ENCODE assay signal across 5 fruit fly cellular contexts in the genomic region with DNA sequence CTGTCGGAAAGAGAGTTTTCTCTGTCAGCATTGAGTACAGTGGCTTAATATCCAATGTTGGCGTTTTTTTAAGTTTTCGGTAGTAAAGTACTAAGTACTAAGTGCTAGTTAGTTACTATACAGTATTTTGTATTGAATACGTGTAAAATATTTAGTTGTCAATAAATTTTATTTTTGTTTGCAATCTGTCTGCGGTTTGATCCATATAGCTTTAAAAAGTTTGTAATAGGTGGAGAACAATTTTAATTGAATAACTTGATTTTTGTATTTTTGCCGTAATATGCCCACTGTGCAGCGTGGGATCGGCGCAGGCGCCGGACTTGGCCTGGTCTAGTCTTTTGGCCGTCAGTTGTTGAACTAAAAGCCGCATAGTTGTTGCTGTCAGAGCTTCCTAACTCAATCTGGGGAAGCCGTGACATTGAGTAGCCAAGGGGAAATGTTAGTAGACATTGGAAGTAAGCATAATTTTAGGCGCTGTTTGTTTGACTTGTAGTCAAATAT.
TF ChIP-seq lines count a peak whose summit lies in the region.

No protein-coding gene starts in this region.

- TF ChIP-seq CTCF in whole organism, embryonic (GFP tag; optimal IDR thresholded peaks at IDR 0.05; lab: Kevin White, UChicago) = peak; percentile 42

TF ChIP-seq in whole organism, adult, 20 proteins besides CTCF, POLR2A, EP300 and RAD21 (continues in another document):
- TF ChIP-seq CG7045 (GFP tag; optimal IDR thresholded peaks at IDR 0.05; lab: Kevin White, UChicago) = peak; percentile 89
- no peak for TF ChIP-seq ovo (GFP tag; optimal IDR thresholded peaks at IDR 0.05; lab: Kevin White, UChicago)
- TF ChIP-seq CG12768 (GFP tag; optimal IDR thresholded peaks at IDR 0.05; lab: Kevin White, UChicago) = peak; percentile 87
- TF ChIP-seq cnc (optimal IDR thresholded peaks at IDR 0.05; lab: Kevin White, UChicago) = no peak
- TF ChIP-seq bab1 (GFP tag; optimal IDR thresholded peaks at IDR 0.05; lab: Kevin White, UChicago) = no peak
- no peak for TF ChIP-seq CG1620 (GFP tag; optimal IDR thresholded peaks at IDR 0.05; lab: Kevin White, UChicago)
- peak; percentile 11 for TF ChIP-seq Mnt (GFP tag; optimal IDR thresholded peaks at IDR 0.05; lab: Kevin White, UChicago)
- peak; percentile 69 for TF ChIP-seq CG11617 (GFP tag; optimal IDR thresholded peaks at IDR 0.05; lab: Kevin White, UChicago)
- peak; percentile 70 for TF ChIP-seq Clk (GFP tag; optimal IDR thresholded peaks at IDR 0.05; lab: Kevin White, UChicago)
- peak; percentile 73 for TF ChIP-seq toe (GFP tag; optimal IDR thresholded peaks at IDR 0.05; lab: Kevin White, UChicago)
- peak; percentile 79 for TF ChIP-seq CG7101 (tag; optimal IDR thresholded peaks at IDR 0.05; lab: Kevin White, UChicago)
- TF ChIP-seq tj (GFP tag; optimal IDR thresholded peaks at IDR 0.05; lab: Kevin White, UChicago) = peak; percentile 30
- TF ChIP-seq cic (GFP tag; optimal IDR thresholded peaks at IDR 0.05; lab: Kevin White, UChicago) = peak; percentile 53
- TF ChIP-seq Crg-1 (GFP tag; optimal IDR thresholded peaks at IDR 0.05; lab: Kevin White, UChicago) = peak; percentile 44
- peak; percentile 74 for TF ChIP-seq Hr96 (GFP tag; optimal IDR thresholded peaks at IDR 0.05; lab: Kevin White, UChicago)
- peak; percentile 87 for TF ChIP-seq CG5204 (GFP tag; optimal IDR thresholded peaks at IDR 0.05; lab: Kevin White, UChicago)
- TF ChIP-seq pad (GFP tag; optimal IDR thresholded peaks at IDR 0.05; lab: Kevin White, UChicago) = peak; percentile 57

TF ChIP-seq in whole organism, embryonic, 481 proteins besides CTCF, POLR2A, EP300 and RAD21 (continues in another document):
- TF ChIP-seq Atf6 (GFP tag; IDR thresholded peaks at IDR 0.05; lab: Robert Waterston, UW) = peak; percentile 92
- peak; percentile 56; the same call in 1 of the 2 replicates for TF ChIP-seq gt (GFP tag; IDR thresholded peaks at IDR 0.05; lab: Robert Waterston, UW)
- TF ChIP-seq jumu (GFP tag; optimal IDR thresholded peaks at IDR 0.05; lab: Kevin White, UChicago) = peak; percentile 88
- peak; percentile 73 for TF ChIP-seq CG7928 (GFP tag; optimal IDR thresholded peaks at IDR 0.05; lab: Kevin White, UChicago)
- TF ChIP-seq CG1233 (GFP tag; optimal IDR thresholded peaks at IDR 0.05; lab: Kevin White, UChicago) = peak; percentile 89
- peak; percentile 81 for TF ChIP-seq CG3847 (GFP tag; IDR thresholded peaks at IDR 0.05; lab: Robert Waterston, UW)
- no peak for TF ChIP-seq zf30C (GFP tag; optimal IDR thresholded peaks at IDR 0.05; lab: Kevin White, UChicago)
- peak; percentile 81 for TF ChIP-seq slbo (GFP tag; IDR thresholded peaks at IDR 0.05; lab: Robert Waterston, UW)
- peak; percentile 83 for TF ChIP-seq CG1602 (GFP tag; optimal IDR thresholded peaks at IDR 0.05; lab: Kevin White, UChicago)
- peak; percentile 81 for TF ChIP-seq maf-S (GFP tag; optimal IDR thresholded peaks at IDR 0.05; lab: Kevin White, UChicago)
- TF ChIP-seq CG6175 (GFP tag; IDR thresholded peaks at IDR 0.05; lab: Robert Waterston, UW) = peak; percentile 39; the same call in 1 of the 3 replicates
- peak; percentile 83 for TF ChIP-seq CG1792 (GFP tag; optimal IDR thresholded peaks at IDR 0.05; lab: Kevin White, UChicago)
- no peak for TF ChIP-seq zen2 (GFP tag; IDR thresholded peaks at IDR 0.05; lab: Robert Waterston, UW; ENCODE audit: partially characterized antibody)
- peak; percentile 87 for TF ChIP-seq Rfx (GFP tag; IDR thresholded peaks at IDR 0.05; lab: Robert Waterston, UW)
- peak; percentile 43 for TF ChIP-seq bigmax (GFP tag; optimal IDR thresholded peaks at IDR 0.05; lab: Kevin White, UChicago)
- no peak for TF ChIP-seq Hr39 (optimal IDR thresholded peaks at IDR 0.05; lab: Kevin White, UChicago)
- TF ChIP-seq peb (GFP tag; IDR thresholded peaks at IDR 0.05; lab: Robert Waterston, UW) = peak; percentile 73; the same call in 1 of the 2 replicates

TF ChIP-seq in whole organism, prepupa, 60 proteins besides CTCF, POLR2A, EP300 and RAD21 (continues in another document):
- TF ChIP-seq fd59A (GFP tag; optimal IDR thresholded peaks at IDR 0.05; lab: Kevin White, UChicago) (peak; percentile 37), CG10631 (GFP tag; optimal IDR thresholded peaks at IDR 0.05; lab: Kevin White, UChicago) (peak; percentile 61), Smox (GFP tag; optimal IDR thresholded peaks at IDR 0.05; lab: Kevin White, UChicago) (peak; percentile 46), vri (GFP tag; optimal IDR thresholded peaks at IDR 0.05; lab: Kevin White, UChicago) (no peak), achi (GFP tag; optimal IDR thresholded peaks at IDR 0.05; lab: Kevin White, UChicago) (peak; percentile 67), net (GFP tag; optimal IDR thresholded peaks at IDR 0.05; lab: Kevin White, UChicago) (peak; percentile 66), Sox14 (GFP tag; optimal IDR thresholded peaks at IDR 0.05; lab: Kevin White, UChicago) (peak; percentile 72), CG11762 (GFP tag; optimal IDR thresholded peaks at IDR 0.05; lab: Kevin White, UChicago; ENCODE audit: insufficient read depth) (peak; percentile 48), Ets21C (GFP tag; optimal IDR thresholded peaks at IDR 0.05; lab: Kevin White, UChicago) (peak; percentile 15), CG9139 (GFP tag; optimal IDR thresholded peaks at IDR 0.05; lab: Kevin White, UChicago) (no peak), CG34406 (GFP tag; optimal IDR thresholded peaks at IDR 0.05; lab: Kevin White, UChicago) (peak; percentile 51), Hr4 (GFP tag; optimal IDR thresholded peaks at IDR 0.05; lab: Kevin White, UChicago) (peak; percentile 92), Eip93F (GFP tag; optimal IDR thresholded peaks at IDR 0.05; lab: Kevin White, UChicago) (no peak), CG3032 (tag; optimal IDR thresholded peaks at IDR 0.05; lab: Kevin White, UChicago) (peak; percentile 58), lz (GFP tag; optimal IDR thresholded peaks at IDR 0.05; lab: Kevin White, UChicago) (peak; percentile 67), Sox102F (GFP tag; optimal IDR thresholded peaks at IDR 0.05; lab: Kevin White, UChicago) (peak; percentile 49), CG3919 (GFP tag; optimal IDR thresholded peaks at IDR 0.05; lab: Kevin White, UChicago) (peak; percentile 67)

TF ChIP-seq in whole organism, pupa, 21 proteins besides CTCF, POLR2A, EP300 and RAD21 (continues in another document):
- TF ChIP-seq CG15710 (tag; optimal IDR thresholded peaks at IDR 0.05; lab: Kevin White, UChicago) (peak; percentile 67), CG32121 (GFP tag; IDR thresholded peaks at IDR 0.05; lab: Robert Waterston, UW) (peak; percentile 83), gl (tag; optimal IDR thresholded peaks at IDR 0.05; lab: Kevin White, UChicago) (no peak), Snoo (tag; optimal IDR thresholded peaks at IDR 0.05; lab: Kevin White, UChicago) (peak; percentile 63), rn (GFP tag; IDR thresholded peaks at IDR 0.05; lab: Robert Waterston, UW) (peak; percentile 61), CG17806 (tag; optimal IDR thresholded peaks at IDR 0.05; lab: Kevin White, UChicago) (peak; percentile 59), CG8301 (tag; optimal IDR thresholded peaks at IDR 0.05; lab: Kevin White, UChicago) (peak; percentile 82), CG10348 (GFP tag; IDR thresholded peaks at IDR 0.05; lab: Robert Waterston, UW) (peak; percentile 51), CG4496 (GFP tag; IDR thresholded peaks at IDR 0.05; lab: Robert Waterston, UW) (peak; percentile 78; the same call in 2 of the 3 replicates), Ets98B (GFP tag; IDR thresholded peaks at IDR 0.05; lab: Robert Waterston, UW) (peak; percentile 77), CG8159 (tag; optimal IDR thresholded peaks at IDR 0.05; lab: Kevin White, UChicago) (peak; percentile 82), Pif1B (GFP tag; optimal IDR thresholded peaks at IDR 0.05; lab: Kevin White, UChicago) (peak; percentile 46), EcR (GFP tag; optimal IDR thresholded peaks at IDR 0.05; lab: Kevin White, UChicago) (no peak), D1 (tag; optimal IDR thresholded peaks at IDR 0.05; lab: Kevin White, UChicago) (no peak), CG9948 (tag; optimal IDR thresholded peaks at IDR 0.05; lab: Kevin White, UChicago) (peak; percentile 67), CG34367 (tag; optimal IDR thresholded peaks at IDR 0.05; lab: Kevin White, UChicago) (peak; percentile 22), CG14655 (GFP tag; optimal IDR thresholded peaks at IDR 0.05; lab: Kevin White, UChicago) (peak; percentile 83), Pif1A (GFP tag; optimal IDR thresholded peaks at IDR 0.05; lab: Kevin White, UChicago) (peak; percentile 72), CG13204 (GFP tag; optimal IDR thresholded peaks at IDR 0.05; lab: Kevin White, UChicago) (no peak)

TF ChIP-seq in whole organism, wandering third instar larva, 38 proteins besides CTCF, POLR2A, EP300 and RAD21 (continues in another document):
- TF ChIP-seq jim (GFP tag; optimal IDR thresholded peaks at IDR 0.05; lab: Kevin White, UChicago) (no peak), brk (GFP tag; optimal IDR thresholded peaks at IDR 0.05; lab: Kevin White, UChicago) (no peak), br (GFP tag; optimal IDR thresholded peaks at IDR 0.05; lab: Kevin White, UChicago) (peak; percentile 43), CrebA (GFP tag; optimal IDR thresholded peaks at IDR 0.05; lab: Kevin White, UChicago; ENCODE audit: borderline replicate concordance) (no peak), Jra (GFP tag; optimal IDR thresholded peaks at IDR 0.05; lab: Kevin White, UChicago) (no peak), dl (GFP tag; optimal IDR thresholded peaks at IDR 0.05; lab: Kevin White, UChicago; ENCODE audit: insufficient read depth in 1 of 2, partially characterized antibody in 2 of 2) (no peak), psq (GFP tag; optimal IDR thresholded peaks at IDR 0.05; lab: Kevin White, UChicago) (no peak), Mio (GFP tag; optimal IDR thresholded peaks at IDR 0.05; lab: Kevin White, UChicago) (no peak), Rel (GFP tag; optimal IDR thresholded peaks at IDR 0.05; lab: Kevin White, UChicago) (no peak), Rel (tag; optimal IDR thresholded peaks at IDR 0.05; lab: Kevin White, UChicago) (no peak), Hnf4 (GFP tag; optimal IDR thresholded peaks at IDR 0.05; lab: Kevin White, UChicago) (no peak), dsf (GFP tag; optimal IDR thresholded peaks at IDR 0.05; lab: Kevin White, UChicago; ENCODE audit: borderline replicate concordance) (no peak), Sp1 (GFP tag; optimal IDR thresholded peaks at IDR 0.05; lab: Kevin White, UChicago) (peak; percentile 43), GATAd (GFP tag; optimal IDR thresholded peaks at IDR 0.05; lab: Kevin White, UChicago) (no peak), Dfd (GFP tag; optimal IDR thresholded peaks at IDR 0.05; lab: Kevin White, UChicago) (no peak), Dif (GFP tag; optimal IDR thresholded peaks at IDR 0.05; lab: Kevin White, UChicago; ENCODE audit: partially characterized antibody) (no peak), foxo (GFP tag; optimal IDR thresholded peaks at IDR 0.05; lab: Kevin White, UChicago) (peak in 1 of 2 experiments; percentile 57), fru (GFP tag; optimal IDR thresholded peaks at IDR 0.05; lab: Kevin White, UChicago) (peak; percentile 46), Myc (optimal IDR thresholded peaks at IDR 0.05; lab: Kevin White, UChicago) (no peak), Abd-B (GFP tag; optimal IDR thresholded peaks at IDR 0.05; lab: Kevin White, UChicago) (no peak), tai (GFP tag; optimal IDR thresholded peaks at IDR 0.05; lab: Kevin White, UChicago) (no peak), ey (GFP tag; optimal IDR thresholded peaks at IDR 0.05; lab: Kevin White, UChicago) (peak; percentile 10)
